Worm (Caenorhabditis elegans) whole organism, young adult: ENCODE data around the gene sup-9.

ENCODE experiments used
- B0019.2 ChIP-seq: fragments of 200-800 bp; sonication (Bioruptor generic); conservative IDR thresholded peaks from 2 replicates; pipeline ENCODE4 v1.3.6; 2022; ENCODE audit warnings: missing genetic modification reagents, missing genetic modification characterization, missing compliant biosample characterization
- B0035.1 ChIP-seq: sonication (generic microtip); optimal IDR thresholded peaks from 2 replicates; lab custom pipeline; 2016; ENCODE audit warnings: missing genetic modification characterization, mild to moderate bottlenecking, missing compliant biosample characterization, missing genotype, missing genetic modification reagents
- B0261.1 ChIP-seq: sonication (generic microtip); optimal IDR thresholded peaks from 2 replicates; lab custom pipeline; 2016; ENCODE audit warnings: mild to moderate bottlenecking, missing genetic modification characterization, moderate library complexity, missing compliant biosample characterization
- C17E4.6 ChIP-seq: fragments of 200-800 bp; sonication (Bioruptor generic); IDR thresholded peaks from 2 replicates; pipeline ENCODE4 v1.3.6; 2022; ENCODE audit warnings: missing genetic modification reagents, missing genetic modification characterization, missing compliant biosample characterization
- D2030.7 ChIP-seq: fragments of 200-800 bp; sonication (Bioruptor generic); IDR thresholded peaks from 2 replicates; pipeline ENCODE4 v1.3.6; 2022; ENCODE audit warnings: missing genetic modification reagents, missing genetic modification characterization, missing compliant biosample characterization
- F23B12.7 ChIP-seq: sonication (generic microtip); optimal IDR thresholded peaks from 2 replicates; lab custom pipeline; 2017; ENCODE audit warnings: missing genetic modification characterization, mild to moderate bottlenecking, missing compliant biosample characterization, antibody characterized with exemption, moderate library complexity; ENCODE audit not compliant: insufficient read depth
- F37B4.10 ChIP-seq: fragments of 200-800 bp; sonication (Bioruptor generic); IDR thresholded peaks from 2 replicates; pipeline ENCODE4 v1.3.6; 2022; ENCODE audit warnings: missing genetic modification characterization, missing compliant biosample characterization
- F39B2.1 ChIP-seq: fragments of 200-800 bp; sonication (Bioruptor generic); IDR thresholded peaks from 2 replicates; pipeline ENCODE4 v1.3.6; 2022; ENCODE audit warnings: missing genetic modification reagents, missing genetic modification characterization, missing compliant biosample characterization
- F49E8.2 ChIP-seq: sonication (generic microtip); optimal IDR thresholded peaks from 3 replicates; lab custom pipeline; 2017; ENCODE audit warnings: missing genetic modification characterization, mild to moderate bottlenecking, missing compliant biosample characterization, antibody characterized with exemption, moderate library complexity; ENCODE audit not compliant: insufficient read depth
- F52B5.7 ChIP-seq: sonication (generic microtip); optimal IDR thresholded peaks from 2 replicates; lab custom pipeline; 2016; ENCODE audit warnings: mild to moderate bottlenecking, missing genetic modification characterization, missing compliant biosample characterization
- F57C9.4 ChIP-seq: sonication (generic microtip); optimal IDR thresholded peaks from 2 replicates; lab custom pipeline; 2017; ENCODE audit warnings: mild to moderate bottlenecking, missing genetic modification characterization, missing compliant biosample characterization
- K11D2.4 ChIP-seq: fragments of 200-800 bp; sonication (Bioruptor generic); IDR thresholded peaks from 2 replicates; pipeline ENCODE4 v1.3.6; 2022; ENCODE audit warnings: missing genetic modification reagents, missing genetic modification characterization, missing compliant biosample characterization
- aptf-3 ChIP-seq: fragments of 200-800 bp; sonication (Bioruptor generic); IDR thresholded peaks from 2 replicates; pipeline ENCODE4 v1.3.6; 2022; ENCODE audit warnings: missing genetic modification characterization, missing compliant biosample characterization
- attf-5 ChIP-seq: fragments of 200-800 bp; sonication (Bioruptor generic); optimal IDR thresholded peaks from 2 replicates; lab custom pipeline; 2018; ENCODE audit warnings: mild to moderate bottlenecking, missing genetic modification characterization, missing compliant biosample characterization
- cebp-1 ChIP-seq, 2 experiments: fragments of 200-800 bp in 1 of 2; sonication (Bioruptor generic) in 1 of 2; sonication (generic microtip) in 1 of 2; IDR thresholded peaks in 1 of 2; optimal IDR thresholded peaks in 1 of 2; 2 replicates each; pipeline versions ENCODE4 v1.3.6 to Lab custom; 2017 to 2022; ENCODE audit warnings: missing compliant biosample characterization in 2 of 2, missing genetic modification characterization in 2 of 2, mild to moderate bottlenecking in 1 of 2, missing genetic modification reagents in 1 of 2, moderate library complexity in 1 of 2
- chd-7 ChIP-seq: sonication (generic microtip); optimal IDR thresholded peaks from 2 replicates; lab custom pipeline; 2016; ENCODE audit warnings: mild to moderate bottlenecking, missing genetic modification characterization, moderate library complexity, missing compliant biosample characterization
- dox-1 ChIP-seq: fragments of 200-800 bp; sonication (Bioruptor generic); IDR thresholded peaks from 2 replicates; pipeline ENCODE4 v1.3.6; 2022; ENCODE audit warnings: missing genetic modification reagents, missing genetic modification characterization, missing compliant biosample characterization
- dpl-1 ChIP-seq: fragments of 150-350 bp; optimal IDR thresholded peaks from 2 replicates; lab custom pipeline; 2014; ENCODE audit warnings: missing biosample characterization, missing genetic modification reagents, missing genetic modification characterization
- egrh-3 ChIP-seq: fragments of 200-800 bp; sonication (Bioruptor generic); IDR thresholded peaks from 2 replicates; pipeline ENCODE4 v1.3.6; 2022; ENCODE audit warnings: missing genetic modification reagents, missing genetic modification characterization, missing compliant biosample characterization
- gei-17 ChIP-seq: fragments of 200-800 bp; sonication (Bioruptor generic); optimal IDR thresholded peaks from 2 replicates; lab custom pipeline; 2018; ENCODE audit warnings: mild to moderate bottlenecking, missing genetic modification characterization, missing compliant biosample characterization
- him-1 ChIP-seq: sonication (generic microtip); optimal IDR thresholded peaks from 2 replicates; lab custom pipeline; 2016; ENCODE audit warnings: missing genotype, missing genetic modification reagents, missing genetic modification characterization, missing compliant biosample characterization
- hrde-1 ChIP-seq: sonication (generic microtip); optimal IDR thresholded peaks from 2 replicates; lab custom pipeline; 2016; ENCODE audit warnings: missing genetic modification characterization, mild to moderate bottlenecking, missing compliant biosample characterization, moderate library complexity, missing genotype, missing genetic modification reagents, borderline replicate concordance
- madf-10 ChIP-seq: sonication (generic microtip); optimal IDR thresholded peaks from 2 replicates; lab custom pipeline; 2016; ENCODE audit warnings: mild to moderate bottlenecking, missing genetic modification characterization, missing compliant biosample characterization
- madf-3 ChIP-seq: fragments of 200-800 bp; sonication (Bioruptor generic); IDR thresholded peaks from 2 replicates; pipeline ENCODE4 v1.3.6; 2022; ENCODE audit warnings: missing genetic modification reagents, missing genetic modification characterization, missing compliant biosample characterization
- mcd-1 ChIP-seq: fragments of 200-800 bp; sonication (Bioruptor generic); IDR thresholded peaks from 2 replicates; pipeline ENCODE4 v1.3.6; 2022; ENCODE audit warnings: missing genetic modification reagents, missing genetic modification characterization, missing compliant biosample characterization
- mxl-1 ChIP-seq: sonication (generic microtip); optimal IDR thresholded peaks from 2 replicates; lab custom pipeline; 2016; ENCODE audit warnings: missing genetic modification characterization, missing compliant biosample characterization
- nhr-120 ChIP-seq: fragments of 200-800 bp; sonication (Bioruptor generic); IDR thresholded peaks from 2 replicates; pipeline ENCODE4 v1.3.6; 2022; ENCODE audit warnings: missing genetic modification characterization, missing compliant biosample characterization
- nhr-179 ChIP-seq: sonication (generic microtip); optimal IDR thresholded peaks from 2 replicates; lab custom pipeline; 2016; ENCODE audit warnings: mild to moderate bottlenecking, missing genetic modification characterization, missing compliant biosample characterization
- pbrm-1 ChIP-seq: fragments of 200-800 bp; sonication (Bioruptor generic); IDR thresholded peaks from 2 replicates; pipeline ENCODE4 v1.3.6; 2022; ENCODE audit warnings: missing genetic modification reagents, missing genetic modification characterization, missing compliant biosample characterization
- pha-4 ChIP-seq: fragments of 150-350 bp; sonication (generic microtip); optimal IDR thresholded peaks from 2 replicates; lab custom pipeline; 2014; ENCODE audit warnings: missing biosample characterization, missing genetic modification reagents, missing genetic modification characterization
- rcor-1 ChIP-seq: fragments of 200-800 bp; sonication (Bioruptor generic); IDR thresholded peaks from 2 replicates; pipeline ENCODE4 v1.3.6; 2022; ENCODE audit warnings: missing genetic modification reagents, missing genetic modification characterization, missing compliant biosample characterization
- repo-1 ChIP-seq: sonication (generic microtip); optimal IDR thresholded peaks from 2 replicates; lab custom pipeline; 2017; ENCODE audit warnings: mild to moderate bottlenecking, missing genetic modification characterization, missing compliant biosample characterization
- rpc-1 ChIP-seq, 2 experiments: fragments of 150-350 bp in 1 of 2; sonication (generic microtip) in 1 of 2; optimal IDR thresholded peaks; 2 replicates each; lab custom pipeline; 2014 to 2018; ENCODE audit warnings: missing biosample characterization in 1 of 2, missing genetic modification characterization in 1 of 2, missing genetic modification reagents in 1 of 2, missing genotype in 1 of 2
- snpc-3.4 ChIP-seq: sonication (generic microtip); optimal IDR thresholded peaks from 2 replicates; lab custom pipeline; 2017; ENCODE audit warnings: missing genetic modification characterization, mild to moderate bottlenecking, missing compliant biosample characterization, antibody characterized with exemption, moderate library complexity, missing genotype, missing genetic modification reagents
- tbp1 ChIP-seq: fragments of 200-800 bp; sonication (Bioruptor generic); optimal IDR thresholded peaks from 2 replicates; lab custom pipeline; 2018; ENCODE audit warnings: mild to moderate bottlenecking, missing genetic modification characterization, missing compliant biosample characterization
- tbx-9 ChIP-seq: sonication (generic microtip); optimal IDR thresholded peaks from 2 replicates; lab custom pipeline; 2016; ENCODE audit warnings: borderline replicate concordance, missing genetic modification characterization, inconsistent platforms, missing compliant biosample characterization
- tlf-1 ChIP-seq: fragments of 200-800 bp; sonication (Bioruptor generic); optimal IDR thresholded peaks from 2 replicates; lab custom pipeline; 2018; ENCODE audit warnings: mild to moderate bottlenecking, missing genetic modification characterization, missing compliant biosample characterization
- zfh-2 ChIP-seq: fragments of 200-800 bp; sonication (Bioruptor generic); conservative IDR thresholded peaks from 2 replicates; pipeline ENCODE4 v1.3.6; 2022; ENCODE audit warnings: missing genetic modification reagents, missing genetic modification characterization, missing compliant biosample characterization
- ztf-28 ChIP-seq: fragments of 200-800 bp; sonication (Bioruptor generic); IDR thresholded peaks from 2 replicates; pipeline ENCODE4 v1.3.6; 2022; ENCODE audit warnings: missing genetic modification reagents, missing genetic modification characterization, missing compliant biosample characterization

The sup-9 gene

ce11 chrII:2725561-2725960 lies 38.7 kb upstream of the sup-9 start, which contains the start of the genes T05A8.11 and nep-2:
TSS of gene T05A8.11 (minus strand) at chrII:2725661.
TSS of gene nep-2 (minus strand) at chrII:2725752.
- TF ChIP-seq ztf-28 (GFP tag; lab: Robert Waterston, UW) (no peak), B0019.2 (no peak), pha-4 (tag; lab: Kevin White, UChicago) (no peak), madf-3 (GFP tag; lab: Robert Waterston, UW) (no peak), tlf-1 (no peak), snpc-3.4 (tag; lab: Kevin White, UChicago) (no peak), B0035.1 (tag; lab: Kevin White, UChicago) (no peak)

- no peak for TF ChIP-seq rcor-1 (GFP tag; lab: Robert Waterston, UW)
- TF ChIP-seq zfh-2 (GFP tag; lab: Robert Waterston, UW) = peak; percentile 52
- TF ChIP-seq chd-7 (tag; lab: Kevin White, UChicago) = no peak
- no peak for TF ChIP-seq nhr-179
- no peak for TF ChIP-seq tlf-1
- peak; percentile 63 for TF ChIP-seq tbp1 (GFP tag; lab: Kevin White, UChicago)
- TF ChIP-seq rpc-1 (optimal IDR thresholded peaks at IDR 0.05; lab: Kevin White, UChicago) = no peak
- peak; percentile 32 for TF ChIP-seq rpc-1 (tag; optimal IDR thresholded peaks at IDR 0.05; lab: Kevin White, UChicago)
- no peak for TF ChIP-seq K11D2.4
These were observed 35.2 kb upstream of the sup-9 start for ce11 chrII:2721992-2722391.

- TF ChIP-seq egrh-3 (GFP tag; lab: Robert Waterston, UW) (peak; percentile 74; the same call in 1 of the 2 replicates), F49E8.2 (no peak), tbx-9 (tag; lab: Kevin White, UChicago) (no peak), madf-10 (tag; lab: Kevin White, UChicago) (no peak), zfh-2 (GFP tag; lab: Robert Waterston, UW) (peak; percentile 81), hrde-1 (tag; lab: Kevin White, UChicago) (no peak), ztf-28 (GFP tag; lab: Robert Waterston, UW) (no peak), mxl-1 (tag; lab: Kevin White, UChicago) (no peak), dox-1 (GFP tag; lab: Robert Waterston, UW) (no peak), nhr-179 (no peak), F57C9.4 (tag; lab: Kevin White, UChicago) (no peak), mcd-1 (GFP tag; lab: Robert Waterston, UW) (0 out of 2 replicates have a peak, but pooled peaks have one; percentile 10), F39B2.1 (GFP tag; lab: Robert Waterston, UW) (no peak), C17E4.6 (GFP tag; lab: Robert Waterston, UW) (no peak), him-1 (tag; lab: Kevin White, UChicago) (no peak), pbrm-1 (GFP tag; lab: Robert Waterston, UW) (no peak)
These were observed 32.4 kb upstream of the sup-9 start for ce11 chrII:2719212-2719611.

ce11 chrII:2717335-2717734 lies 30.5 kb upstream of the sup-9 start, which contains the start of gene T05A8.3:
TSS of gene T05A8.3 (minus strand) at chrII:2717435.
- TF ChIP-seq zfh-2 (GFP tag; lab: Robert Waterston, UW) (0 out of 2 replicates have a peak, but pooled peaks have one; percentile 26), gei-17 (GFP tag; lab: Kevin White, UChicago) (no peak)
- TF ChIP-seq, all 124 proteins: peak for 1

- TF ChIP-seq F37B4.10 (GFP tag; lab: Robert Waterston, UW) (no peak), repo-1 (tag; lab: Kevin White, UChicago) (no peak), F52B5.7 (no peak), attf-5 (GFP tag; lab: Kevin White, UChicago) (no peak), B0261.1 (tag; lab: Kevin White, UChicago) (no peak), cebp-1 (GFP tag; IDR thresholded peaks at IDR 0.05; lab: Robert Waterston, UW) (no peak), cebp-1 (tag; optimal IDR thresholded peaks at IDR 0.05; lab: Kevin White, UChicago) (no peak), dpl-1 (GFP tag; lab: Kevin White, UChicago) (no peak), madf-10 (tag; lab: Kevin White, UChicago) (no peak), D2030.7 (GFP tag; lab: Robert Waterston, UW) (no peak), aptf-3 (GFP tag; lab: Robert Waterston, UW) (no peak), F23B12.7 (no peak), nhr-120 (GFP tag; lab: Robert Waterston, UW) (no peak), snpc-3.4 (tag; lab: Kevin White, UChicago) (no peak)
These were observed 24.1 kb upstream of the sup-9 start, which contains the start of gene T05A8.2 for ce11 chrII:2710919-2711318. TSS of gene T05A8.2 (minus strand) at chrII:2711019.
